Worm (Caenorhabditis elegans) whole organism, L3 larva: ENCODE data around the gene srx-96.

Source experiments
- R02D3.7 ChIP-seq: fragments of 150-350 bp; optimal IDR thresholded peaks from 2 replicates; lab custom pipeline; 2014; ENCODE audit warnings: missing biosample characterization, missing genetic modification characterization
- ZK546.5 ChIP-seq: sonication (generic microtip); optimal IDR thresholded peaks from 2 replicates; lab custom pipeline; 2017; ENCODE audit warnings: missing biosample characterization, missing genetic modification characterization
- aly-2 ChIP-seq: fragments of 150-350 bp; optimal IDR thresholded peaks from 2 replicates; lab custom pipeline; 2014; ENCODE audit warnings: missing biosample characterization, missing genetic modification characterization
- ama-1 ChIP-seq: fragments of 150-350 bp; optimal IDR thresholded peaks from 2 replicates; lab custom pipeline; 2018
- ceh-16 ChIP-seq: sonication (generic microtip); optimal IDR thresholded peaks from 2 replicates; lab custom pipeline; 2017; ENCODE audit warnings: missing biosample characterization, missing genetic modification characterization
- ceh-28 ChIP-seq: fragments of 150-350 bp; optimal IDR thresholded peaks from 2 replicates; lab custom pipeline; 2014; ENCODE audit warnings: missing biosample characterization, missing genetic modification reagents, missing genetic modification characterization
- ceh-82 ChIP-seq: fragments of 150-350 bp; optimal IDR thresholded peaks from 2 replicates; lab custom pipeline; 2014; ENCODE audit warnings: missing biosample characterization, missing genetic modification characterization
- ceh-9 ChIP-seq: sonication (generic microtip); optimal IDR thresholded peaks from 2 replicates; lab custom pipeline; 2018; ENCODE audit warnings: missing biosample characterization, missing genetic modification characterization
- daf-12 ChIP-seq: fragments of 150-350 bp; optimal IDR thresholded peaks from 2 replicates; lab custom pipeline; 2014; ENCODE audit warnings: missing biosample characterization, missing genetic modification reagents, missing genetic modification characterization
- egl-27 ChIP-seq: sonication (generic microtip); optimal IDR thresholded peaks from 4 replicates; lab custom pipeline; 2017; ENCODE audit warnings: missing biosample characterization, missing genetic modification reagents, missing genetic modification characterization
- egl-5 ChIP-seq: fragments of 150-350 bp; optimal IDR thresholded peaks from 2 replicates; lab custom pipeline; 2017; ENCODE audit warnings: missing biosample characterization, missing genetic modification reagents, missing genetic modification characterization, inconsistent platforms
- elt-1 ChIP-seq: fragments of 150-350 bp; optimal IDR thresholded peaks from 2 replicates; lab custom pipeline; 2014; ENCODE audit warnings: missing biosample characterization, missing genetic modification characterization
- elt-2 ChIP-seq: sonication (generic microtip); optimal IDR thresholded peaks from 2 replicates; lab custom pipeline; 2016; ENCODE audit warnings: missing genetic modification reagents, mild to moderate bottlenecking, missing genetic modification characterization, missing compliant biosample characterization
- eor-1 ChIP-seq, 2 experiments: fragments of 150-350 bp; optimal IDR thresholded peaks; 2 replicates each; lab custom pipeline; 2014 to 2018; ENCODE audit warnings: missing biosample characterization in 2 of 2, missing genetic modification characterization in 2 of 2
- fkh-10 ChIP-seq: sonication (generic microtip); optimal IDR thresholded peaks from 2 replicates; lab custom pipeline; 2017; ENCODE audit warnings: missing biosample characterization, missing genetic modification reagents, missing genetic modification characterization
- fos-1 ChIP-seq: fragments of 150-350 bp; optimal IDR thresholded peaks from 2 replicates; lab custom pipeline; 2014; ENCODE audit warnings: missing biosample characterization, missing genetic modification characterization
- jun-1 ChIP-seq: fragments of 150-350 bp; optimal IDR thresholded peaks from 2 replicates; lab custom pipeline; 2014; ENCODE audit warnings: missing biosample characterization, missing genetic modification reagents, missing genetic modification characterization
- lin-15B ChIP-seq: fragments of 150-350 bp; optimal IDR thresholded peaks from 2 replicates; lab custom pipeline; 2014; ENCODE audit warnings: missing biosample characterization, missing genetic modification characterization
- lin-39 ChIP-seq: fragments of 150-350 bp; optimal IDR thresholded peaks from 2 replicates; lab custom pipeline; 2018; ENCODE audit warnings: missing biosample characterization, missing genetic modification reagents, missing genetic modification characterization
- lsy-12 ChIP-seq: sonication (generic microtip); optimal IDR thresholded peaks from 2 replicates; lab custom pipeline; 2016; ENCODE audit warnings: mild to moderate bottlenecking, missing genetic modification characterization, missing compliant biosample characterization
- mdl-1 ChIP-seq: fragments of 150-350 bp; optimal IDR thresholded peaks from 2 replicates; lab custom pipeline; 2014; ENCODE audit warnings: missing biosample characterization, missing genetic modification characterization
- mml-1 ChIP-seq: fragments of 150-350 bp; sonication (generic microtip); optimal IDR thresholded peaks from 3 replicates; lab custom pipeline; 2014; ENCODE audit warnings: missing biosample characterization, missing genetic modification characterization
- nfya-1 ChIP-seq: sonication (generic microtip); optimal IDR thresholded peaks from 2 replicates; lab custom pipeline; 2017; ENCODE audit warnings: missing genetic modification characterization, mild to moderate bottlenecking, missing compliant biosample characterization, antibody characterized with exemption, moderate library complexity; ENCODE audit not compliant: insufficient read depth
- nhr-11 ChIP-seq: fragments of 150-350 bp; optimal IDR thresholded peaks from 2 replicates; lab custom pipeline; 2014; ENCODE audit warnings: missing biosample characterization, missing genetic modification characterization
- nhr-12 ChIP-seq: fragments of 150-350 bp; optimal IDR thresholded peaks from 2 replicates; lab custom pipeline; 2014; ENCODE audit warnings: missing biosample characterization, missing genetic modification characterization
- nhr-23 ChIP-seq: fragments of 150-350 bp; optimal IDR thresholded peaks from 2 replicates; lab custom pipeline; 2014; ENCODE audit warnings: missing biosample characterization, missing genetic modification reagents, missing genetic modification characterization
- nhr-237 ChIP-seq: fragments of 150-350 bp; optimal IDR thresholded peaks from 2 replicates; lab custom pipeline; 2014; ENCODE audit warnings: missing biosample characterization, missing genetic modification characterization
- nhr-25 ChIP-seq: sonication (generic microtip); optimal IDR thresholded peaks from 2 replicates; lab custom pipeline; 2017; ENCODE audit warnings: missing biosample characterization, missing genetic modification characterization
- nhr-43 ChIP-seq: sonication (generic microtip); optimal IDR thresholded peaks from 2 replicates; lab custom pipeline; 2016; ENCODE audit warnings: mild to moderate bottlenecking, missing genetic modification characterization, missing compliant biosample characterization; ENCODE audit not compliant: poor library complexity, severe bottlenecking
- nhr-67 ChIP-seq: fragments of 150-350 bp; optimal IDR thresholded peaks from 2 replicates; lab custom pipeline; 2014; ENCODE audit warnings: missing biosample characterization, missing genetic modification characterization
- nhr-77 ChIP-seq: fragments of 150-350 bp; optimal IDR thresholded peaks from 2 replicates; lab custom pipeline; 2014; ENCODE audit warnings: missing biosample characterization, missing genetic modification characterization
- pha-4 ChIP-seq: fragments of 150-350 bp; optimal IDR thresholded peaks from 2 replicates; lab custom pipeline; 2014; ENCODE audit warnings: missing biosample characterization, missing genetic modification reagents, missing genetic modification characterization
- pqm-1 ChIP-seq: fragments of 150-350 bp; optimal IDR thresholded peaks from 2 replicates; lab custom pipeline; 2017; ENCODE audit warnings: missing biosample characterization, missing genetic modification characterization, inconsistent platforms
- sea-2 ChIP-seq: fragments of 150-350 bp; sonication (generic microtip); optimal IDR thresholded peaks from 4 replicates; lab custom pipeline; 2014; ENCODE audit warnings: missing biosample characterization, missing genetic modification reagents, missing genetic modification characterization
- snpc-4 ChIP-seq: fragments of 150-350 bp; optimal IDR thresholded peaks from 2 replicates; lab custom pipeline; 2014; ENCODE audit warnings: missing biosample characterization, missing genetic modification characterization
- tbx-2 ChIP-seq: sonication (generic microtip); optimal IDR thresholded peaks from 2 replicates; lab custom pipeline; 2016; ENCODE audit warnings: mild to moderate bottlenecking, missing genetic modification characterization, missing compliant biosample characterization
- unc-62 ChIP-seq: fragments of 150-350 bp; sonication (generic microtip); optimal IDR thresholded peaks from 4 replicates; lab custom pipeline; 2014; ENCODE audit warnings: missing biosample characterization, missing genetic modification reagents, missing genetic modification characterization
- ztf-11 ChIP-seq: fragments of 150-350 bp; optimal IDR thresholded peaks from 2 replicates; lab custom pipeline; 2014; ENCODE audit warnings: missing biosample characterization, missing genetic modification characterization

Gene srx-96

DNA sequence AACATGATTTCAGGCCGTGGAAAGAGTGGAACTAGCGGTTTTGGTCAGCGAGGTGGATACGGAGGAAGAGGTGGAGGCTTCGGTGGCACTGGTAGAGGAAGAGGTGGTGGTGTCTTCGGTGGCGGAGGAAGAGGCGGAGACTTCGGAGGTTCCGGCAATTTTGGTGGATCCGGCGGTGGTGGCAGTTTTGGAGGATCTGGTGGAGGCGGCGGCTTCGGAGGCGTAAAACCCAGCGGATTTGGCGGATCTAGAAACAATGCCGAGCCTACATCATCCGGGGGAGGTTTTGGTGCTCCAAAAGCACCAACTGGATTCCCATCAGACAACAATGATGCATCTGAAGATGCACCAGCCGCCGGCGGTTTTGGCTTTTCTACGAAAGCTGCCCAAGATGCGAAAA is 42.8 kb upstream of the srx-96 start:
- TF ChIP-seq eor-1 (tag; optimal IDR thresholded peaks at IDR 0.05; lab: Kevin White, UChicago) (no peak), lin-39 (no peak), nhr-43 (no peak), tbx-2 (tag; lab: Kevin White, UChicago) (no peak)
- TF ChIP-seq, all 47 proteins: peak for 0

DNA sequence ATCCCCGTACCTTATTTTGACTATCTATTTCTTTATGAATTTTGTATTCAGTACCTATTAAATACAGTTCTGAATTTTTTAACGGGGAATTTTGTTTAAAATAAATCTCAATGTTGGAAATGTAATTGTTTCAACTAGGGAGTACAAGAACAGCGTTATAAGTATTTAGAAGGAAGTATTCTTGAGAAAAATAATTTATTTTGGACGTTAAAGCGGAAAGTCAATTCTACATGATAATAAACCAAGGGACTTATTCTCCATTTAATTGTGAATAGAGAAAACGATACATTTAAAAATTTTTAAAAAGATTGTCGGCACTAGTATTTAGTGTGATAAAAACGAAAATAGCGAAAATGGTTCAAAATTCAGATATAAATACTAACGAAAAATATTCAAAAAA is 42.0 kb upstream of the srx-96 start:
- no peak for TF ChIP-seq nhr-25 (tag; lab: Kevin White, UChicago)
- TF ChIP-seq, all 47 proteins: peak for 0

DNA sequence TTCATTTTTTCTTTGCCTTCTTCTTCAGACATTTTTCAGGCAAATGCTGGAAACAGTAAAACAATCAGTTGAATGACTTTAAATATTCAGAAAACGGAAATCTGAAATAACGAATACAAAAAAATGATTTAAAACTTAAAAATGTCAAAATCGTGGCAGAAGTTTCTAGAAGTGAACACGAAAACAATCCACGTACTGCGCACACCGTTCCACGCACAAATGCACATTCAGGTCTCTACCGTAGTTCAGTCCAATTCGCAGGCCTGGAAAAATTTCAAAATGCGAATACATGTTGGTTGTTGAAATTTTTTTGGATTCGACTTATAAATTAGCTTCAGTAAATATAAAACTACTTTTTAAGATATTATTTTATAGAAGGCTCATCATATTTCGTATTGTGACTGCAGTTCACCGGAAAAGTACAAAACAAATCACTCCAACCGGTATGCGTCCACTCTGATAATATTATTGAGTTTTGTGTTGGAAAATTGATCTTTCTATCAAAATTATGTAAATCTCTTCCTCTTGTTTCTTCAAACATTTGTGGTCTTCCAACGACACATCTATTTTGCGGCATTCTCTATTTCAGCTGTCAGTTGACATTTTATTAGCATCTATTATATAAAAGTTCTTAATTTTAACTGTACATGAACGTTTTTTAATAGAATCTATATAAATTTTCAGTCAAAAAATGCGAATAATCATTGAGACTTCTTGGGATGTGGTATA is 39.1 kb upstream of the srx-96 start, which contains the start of the genes mip-2 and F58G11.4:
mip-2 (minus strand) TSS at position 48 of the 729 bp plus-strand sequence.
F58G11.4 (plus strand) TSS at position 679 of the 729 bp plus-strand sequence.
- TF ChIP-seq nhr-67: no peak
- no peak for TF ChIP-seq aly-2 (tag; lab: Kevin White, UChicago)
- TF ChIP-seq mdl-1 (tag; lab: Kevin White, UChicago): no peak
- TF ChIP-seq daf-12 (tag; lab: Kevin White, UChicago): no peak
- TF ChIP-seq ceh-28: no peak
- no peak for TF ChIP-seq R02D3.7 (tag; lab: Kevin White, UChicago)
- no peak for TF ChIP-seq ceh-9 (tag; lab: Kevin White, UChicago)
- TF ChIP-seq egl-5 (tag; lab: Kevin White, UChicago): no peak
- TF ChIP-seq ZK546.5: no peak
- TF ChIP-seq snpc-4 (tag; lab: Kevin White, UChicago): no peak

DNA sequence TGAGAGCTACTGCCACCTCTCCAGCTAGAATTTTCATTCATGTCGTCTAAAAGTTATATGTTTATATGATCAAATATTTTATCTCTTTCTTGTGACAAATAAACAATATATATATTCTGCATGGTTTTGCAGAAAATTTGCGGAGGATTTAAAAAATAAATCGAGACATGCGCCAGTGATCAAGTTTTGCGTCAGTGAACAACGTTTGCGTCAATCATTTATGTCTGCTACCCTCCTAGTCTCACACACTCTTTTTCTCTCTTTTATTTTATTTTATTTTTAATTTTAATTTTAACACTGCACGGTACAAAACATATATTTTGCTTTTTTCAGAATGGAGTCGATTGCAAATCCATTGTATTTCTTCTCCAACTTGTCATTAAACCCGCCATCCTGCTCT is 32.6 kb upstream of the srx-96 start, which contains the start of the genes tag-65 and ccz-1:
tag-65 (minus strand) TSS at position 46 of the 400 bp plus-strand sequence.
ccz-1 (plus strand) TSS at position 334 of the 400 bp plus-strand sequence.
- TF ChIP-seq ztf-11 (no peak), ceh-28 (peak; percentile 77), pha-4 (peak; percentile 94), daf-12 (tag; lab: Kevin White, UChicago) (no peak), nhr-77 (tag; lab: Kevin White, UChicago) (peak; percentile 37), lin-15B (peak; percentile 91), snpc-4 (tag; lab: Kevin White, UChicago) (peak; percentile 79), elt-1 (tag; lab: Kevin White, UChicago) (peak; percentile 3), mml-1 (tag; lab: Kevin White, UChicago) (no peak), ceh-82 (tag; lab: Kevin White, UChicago) (peak; percentile 71), nfya-1 (tag; lab: Kevin White, UChicago) (peak; percentile 87), nhr-237 (tag; lab: Kevin White, UChicago) (no peak), egl-5 (tag; lab: Kevin White, UChicago) (peak; percentile 65), ama-1 (lab: Kevin White, UChicago) (peak; percentile 33), lin-39 (peak; percentile 37), nhr-43 (peak; percentile 92), ceh-16 (no peak), egl-27 (tag; lab: Kevin White, UChicago) (peak; percentile 40), pqm-1 (tag; lab: Kevin White, UChicago) (peak; percentile 27), sea-2 (GFP tag; lab: Kevin White, UChicago) (no peak), mdl-1 (tag; lab: Kevin White, UChicago) (no peak), fkh-10 (GFP tag; lab: Kevin White, UChicago) (peak; percentile 37), jun-1 (peak; percentile 70), elt-2 (peak; percentile 53), R02D3.7 (tag; lab: Kevin White, UChicago) (peak; percentile 81), tbx-2 (tag; lab: Kevin White, UChicago) (peak; percentile 80), nhr-12 (tag; lab: Kevin White, UChicago) (no peak), lsy-12 (peak; percentile 42), unc-62 (GFP tag; lab: Kevin White, UChicago) (no peak), nhr-25 (tag; lab: Kevin White, UChicago) (peak; percentile 35), fos-1 (tag; lab: Kevin White, UChicago) (no peak), nhr-23 (tag; lab: Kevin White, UChicago) (peak; percentile 94), nhr-11 (peak; percentile 11)
- TF ChIP-seq, all 47 proteins: peak for 23
